Worm (Caenorhabditis elegans): ENCODE measurements around the gene sdz-10.

- no peak for TF ChIP-seq ztf-11 (tag; optimal IDR thresholded peaks at IDR 0.05)
- TF ChIP-seq sem-2 (GFP tag; optimal IDR thresholded peaks at IDR 0.05) = no peak
- TF ChIP-seq lin-13 (tag; optimal IDR thresholded peaks at IDR 0.05) = no peak
- TF ChIP-seq unc-39 (tag; optimal IDR thresholded peaks at IDR 0.05) = no peak
- TF ChIP-seq mep-1 (tag; optimal IDR thresholded peaks at IDR 0.05) = no peak
Observed at ce11 chrII:2726774-2727173, 45.3 kb downstream of the sdz-10 start.
